Fruit fly (Drosophila melanogaster) whole organism, embryonic: ENCODE measurements around the gene CG43999.
A peak's percentile ranks its signal among the peaks of the same experiment; 100 is the strongest.

Source experiments
- Ada2b ChIP-seq: fragments of 200-800 bp; sonication (Bioruptor generic); IDR thresholded peaks from 2 replicates; pipeline ENCODE4 v1.3.6; 2022; ENCODE audit warnings: missing biosample characterization, missing genetic modification characterization
- CG10979 ChIP-seq: fragments of 200-800 bp; sonication (Bioruptor generic); optimal IDR thresholded peaks from 2 replicates; lab custom pipeline; 2018; ENCODE audit warnings: missing biosample characterization, mild to moderate bottlenecking, missing genetic modification characterization, moderate library complexity
- CG11456 ChIP-seq: fragments of 200-800 bp; sonication (Bioruptor generic); IDR thresholded peaks from 3 replicates; pipeline ENCODE4 v1.3.6; 2022; ENCODE audit warnings: missing biosample characterization, missing genetic modification characterization
- CG12071 ChIP-seq: fragments of 200-800 bp; sonication (Bioruptor generic); optimal IDR thresholded peaks from 3 replicates; lab custom pipeline; 2018; ENCODE audit warnings: missing biosample characterization, mild to moderate bottlenecking, missing genetic modification characterization
- CG12219 ChIP-seq: fragments of 200-800 bp; sonication (Bioruptor generic); optimal IDR thresholded peaks from 3 replicates; lab custom pipeline; 2018; ENCODE audit warnings: missing biosample characterization, mild to moderate bottlenecking, missing genetic modification characterization
- CG1233 ChIP-seq: fragments of 200-800 bp; sonication (Bioruptor generic); optimal IDR thresholded peaks from 4 replicates; lab custom pipeline; 2018; ENCODE audit warnings: missing biosample characterization, mild to moderate bottlenecking, missing genetic modification characterization
- CG12659 ChIP-seq: fragments of 200-800 bp; sonication (Bioruptor generic); optimal IDR thresholded peaks from 3 replicates; lab custom pipeline; 2017; ENCODE audit warnings: mild to moderate bottlenecking, missing biosample characterization, missing genetic modification reagents, missing genetic modification characterization
- CG15696 ChIP-seq: fragments of 200-800 bp; sonication (Bioruptor generic); optimal IDR thresholded peaks from 2 replicates; lab custom pipeline; 2019; ENCODE audit warnings: missing biosample characterization, mild to moderate bottlenecking, missing genetic modification characterization, moderate library complexity
- CG1603 ChIP-seq: fragments of 200-800 bp; sonication (Bioruptor generic); optimal IDR thresholded peaks from 2 replicates; lab custom pipeline; 2019; ENCODE audit warnings: missing biosample characterization, mild to moderate bottlenecking, missing genetic modification characterization, moderate library complexity
- CG16863 ChIP-seq: fragments of 200-800 bp; sonication (Bioruptor generic); optimal IDR thresholded peaks from 3 replicates; lab custom pipeline; 2016; ENCODE audit warnings: missing biosample characterization, missing genetic modification characterization
- CG17359 ChIP-seq: fragments of 200-800 bp; sonication (Bioruptor generic); optimal IDR thresholded peaks from 3 replicates; lab custom pipeline; 2018; ENCODE audit warnings: missing biosample characterization, mild to moderate bottlenecking, missing genetic modification characterization, moderate library complexity
- CG17568 ChIP-seq: fragments of 200-800 bp; sonication (Bioruptor generic); optimal IDR thresholded peaks from 2 replicates; lab custom pipeline; 2018; ENCODE audit warnings: missing biosample characterization, mild to moderate bottlenecking, missing genetic modification characterization, moderate library complexity
- CG18262 ChIP-seq: fragments of 200-800 bp; optimal IDR thresholded peaks from 3 replicates; lab custom pipeline; 2019; ENCODE audit warnings: missing biosample characterization, mild to moderate bottlenecking, missing genetic modification characterization, moderate library complexity
- CG18476 ChIP-seq: fragments of 200-800 bp; sonication (Bioruptor generic); optimal IDR thresholded peaks from 2 replicates; lab custom pipeline; 2016; ENCODE audit warnings: missing biosample characterization, mild to moderate bottlenecking, missing genetic modification characterization
- CG2199 ChIP-seq: fragments of 200-800 bp; sonication (Bioruptor generic); IDR thresholded peaks from 3 replicates; pipeline ENCODE4 v1.3.6; 2022; ENCODE audit warnings: missing biosample characterization, missing genetic modification characterization
- CG2875 ChIP-seq: fragments of 200-800 bp; sonication (Bioruptor generic); optimal IDR thresholded peaks from 2 replicates; lab custom pipeline; 2017; ENCODE audit warnings: missing biosample characterization, mild to moderate bottlenecking, missing genetic modification characterization, missing genetic modification reagents
- CG32767 ChIP-seq: fragments of 200-800 bp; sonication (Bioruptor generic); IDR thresholded peaks from 2 replicates; pipeline ENCODE4 v1.3.6; 2022; ENCODE audit warnings: missing biosample characterization, missing genetic modification characterization
- CG32772 ChIP-seq: fragments of 200-800 bp; sonication (Bioruptor generic); IDR thresholded peaks from 2 replicates; pipeline ENCODE4 v1.3.6; 2022; ENCODE audit warnings: missing biosample characterization, missing genetic modification characterization
- CG3281 ChIP-seq: fragments of 200-800 bp; sonication (Bioruptor generic); optimal IDR thresholded peaks from 3 replicates; lab custom pipeline; 2017; ENCODE audit warnings: missing biosample characterization, mild to moderate bottlenecking, missing genetic modification characterization
- CG3838 ChIP-seq: fragments of 200-800 bp; sonication (Bioruptor generic); optimal IDR thresholded peaks from 3 replicates; lab custom pipeline; 2016; ENCODE audit warnings: missing biosample characterization, missing genetic modification characterization
- CG4617 ChIP-seq: fragments of 200-800 bp; sonication (Bioruptor generic); optimal IDR thresholded peaks from 3 replicates; lab custom pipeline; 2016; ENCODE audit warnings: missing biosample characterization, missing genetic modification characterization, borderline replicate concordance
- CG4820 ChIP-seq: fragments of 200-800 bp; sonication (Bioruptor generic); optimal IDR thresholded peaks from 3 replicates; lab custom pipeline; 2016; ENCODE audit warnings: missing biosample characterization, missing genetic modification characterization
- CG6854 ChIP-seq: fragments of 200-800 bp; sonication (Bioruptor generic); optimal IDR thresholded peaks from 3 replicates; lab custom pipeline; 2017; ENCODE audit warnings: missing biosample characterization, mild to moderate bottlenecking, missing genetic modification characterization
- CG7271 ChIP-seq: fragments of 200-800 bp; sonication (Bioruptor generic); optimal IDR thresholded peaks from 2 replicates; lab custom pipeline; 2018; ENCODE audit warnings: missing biosample characterization, mild to moderate bottlenecking, missing genetic modification characterization, moderate library complexity
- CG7357 ChIP-seq: fragments of 200-800 bp; sonication (Bioruptor generic); IDR thresholded peaks from 3 replicates; pipeline ENCODE4 v1.3.6; 2022; ENCODE audit warnings: missing biosample characterization, missing genetic modification characterization
- CG8089 ChIP-seq: fragments of 200-800 bp; sonication (Bioruptor generic); optimal IDR thresholded peaks from 3 replicates; lab custom pipeline; 2016; ENCODE audit warnings: missing biosample characterization, missing genetic modification characterization
- CG8388 ChIP-seq: fragments of 200-800 bp; sonication (Bioruptor generic); optimal IDR thresholded peaks from 2 replicates; lab custom pipeline; 2019; ENCODE audit warnings: missing biosample characterization, mild to moderate bottlenecking, missing genetic modification characterization, moderate library complexity
- CG9797 ChIP-seq: fragments of 200-800 bp; sonication (Bioruptor generic); optimal IDR thresholded peaks from 3 replicates; lab custom pipeline; 2018; ENCODE audit warnings: missing biosample characterization, mild to moderate bottlenecking, missing genetic modification characterization
- CG9876 ChIP-seq: fragments of 200-800 bp; sonication (Bioruptor generic); optimal IDR thresholded peaks from 2 replicates; lab custom pipeline; 2016; ENCODE audit warnings: missing biosample characterization, missing genetic modification characterization
- Chrac-16 ChIP-seq: fragments of 200-800 bp; sonication (Bioruptor generic); optimal IDR thresholded peaks from 3 replicates; lab custom pipeline; 2016; ENCODE audit warnings: missing biosample characterization, missing genetic modification characterization
- Dad ChIP-seq: fragments of 200-800 bp; sonication (Bioruptor generic); optimal IDR thresholded peaks from 3 replicates; lab custom pipeline; 2016; ENCODE audit warnings: missing biosample characterization, missing genetic modification characterization
- Dip3 ChIP-seq: fragments of 200-800 bp; sonication (Bioruptor generic); optimal IDR thresholded peaks from 3 replicates; lab custom pipeline; 2016; ENCODE audit warnings: missing biosample characterization, missing genetic modification characterization
- Elba2 ChIP-seq: fragments of 200-800 bp; sonication (Bioruptor generic); optimal IDR thresholded peaks from 3 replicates; lab custom pipeline; 2016; ENCODE audit warnings: missing biosample characterization, missing genetic modification characterization
- Hr39 ChIP-seq: fragments of >200 bp; optimal IDR thresholded peaks from 2 replicates; lab custom pipeline; 2017
- Stat92E ChIP-seq, 3 experiments: fragments of >200 bp in 2 of 3; fragments of 200-800 bp in 1 of 3; sonication (Bioruptor generic) in 1 of 3; optimal IDR thresholded peaks; 2 replicates each; lab custom pipeline; 2017 to 2019; ENCODE audit warnings: missing biosample characterization in 3 of 3, missing genetic modification characterization in 3 of 3, mild to moderate bottlenecking in 1 of 3, moderate library complexity in 1 of 3
- bab2 ChIP-seq: fragments of 200-800 bp; sonication (Bioruptor generic); optimal IDR thresholded peaks from 2 replicates; lab custom pipeline; 2016; ENCODE audit warnings: missing biosample characterization, missing genetic modification characterization
- croc ChIP-seq: fragments of 200-800 bp; sonication (Bioruptor generic); conservative IDR thresholded peaks from 3 replicates; pipeline ENCODE4 v1.3.6; 2022; ENCODE audit warnings: missing biosample characterization, missing genetic modification characterization
- crp ChIP-seq, 2 experiments: fragments of 200-800 bp; sonication (Bioruptor generic); optimal IDR thresholded peaks; 2 replicates in 1 of 2; 3 replicates in 1 of 2; lab custom pipeline; 2017; ENCODE audit warnings: missing biosample characterization in 2 of 2, missing genetic modification characterization in 2 of 2, mild to moderate bottlenecking in 1 of 2, moderate library complexity in 1 of 2
- fd3F ChIP-seq: fragments of 200-800 bp; sonication (Bioruptor generic); optimal IDR thresholded peaks from 2 replicates; lab custom pipeline; 2018; ENCODE audit warnings: missing biosample characterization, mild to moderate bottlenecking, missing genetic modification characterization, moderate library complexity
- insv ChIP-seq, 2 experiments: fragments of 200-800 bp; sonication (Bioruptor generic); optimal IDR thresholded peaks; 3 replicates each; lab custom pipeline; 2016 to 2018; ENCODE audit warnings: missing biosample characterization in 2 of 2, missing genetic modification characterization in 2 of 2
- kni ChIP-seq: fragments of 200-800 bp; sonication (Bioruptor generic); optimal IDR thresholded peaks from 3 replicates; lab custom pipeline; 2017; ENCODE audit warnings: mild to moderate bottlenecking, missing biosample characterization, missing genetic modification reagents, missing genetic modification characterization
- lab ChIP-seq: fragments of 200-800 bp; sonication (Bioruptor generic); optimal IDR thresholded peaks from 3 replicates; lab custom pipeline; 2017; ENCODE audit warnings: missing biosample characterization, missing genetic modification characterization, mild to moderate bottlenecking, moderate library complexity, missing genetic modification reagents
- lola ChIP-seq, 3 experiments: fragments of >200 bp in 2 of 3; fragments of 200-800 bp in 1 of 3; sonication (Bioruptor generic) in 1 of 3; optimal IDR thresholded peaks; 2 replicates each; lab custom pipeline; 2017 to 2019; ENCODE audit warnings: missing biosample characterization in 3 of 3, missing genetic modification characterization in 3 of 3, mild to moderate bottlenecking in 1 of 3, moderate library complexity in 1 of 3
- nerfin-2 ChIP-seq: fragments of 200-800 bp; sonication (Bioruptor generic); IDR thresholded peaks from 2 replicates; pipeline ENCODE4 v1.3.6; 2022; ENCODE audit warnings: missing biosample characterization, missing genetic modification characterization; ENCODE audit not compliant: partially characterized antibody
- org-1 ChIP-seq: fragments of 200-800 bp; sonication (Bioruptor generic); optimal IDR thresholded peaks from 2 replicates; lab custom pipeline; 2017; ENCODE audit warnings: missing biosample characterization, missing genetic modification characterization
- tin ChIP-seq: fragments of 200-800 bp; sonication (Bioruptor generic); optimal IDR thresholded peaks from 3 replicates; lab custom pipeline; 2016; ENCODE audit warnings: missing biosample characterization, missing genetic modification characterization
- zen ChIP-seq: fragments of 200-800 bp; sonication (Bioruptor generic); optimal IDR thresholded peaks from 3 replicates; lab custom pipeline; 2018; ENCODE audit warnings: missing biosample characterization, mild to moderate bottlenecking, missing genetic modification characterization, moderate library complexity

CG43999 gene

DNA sequence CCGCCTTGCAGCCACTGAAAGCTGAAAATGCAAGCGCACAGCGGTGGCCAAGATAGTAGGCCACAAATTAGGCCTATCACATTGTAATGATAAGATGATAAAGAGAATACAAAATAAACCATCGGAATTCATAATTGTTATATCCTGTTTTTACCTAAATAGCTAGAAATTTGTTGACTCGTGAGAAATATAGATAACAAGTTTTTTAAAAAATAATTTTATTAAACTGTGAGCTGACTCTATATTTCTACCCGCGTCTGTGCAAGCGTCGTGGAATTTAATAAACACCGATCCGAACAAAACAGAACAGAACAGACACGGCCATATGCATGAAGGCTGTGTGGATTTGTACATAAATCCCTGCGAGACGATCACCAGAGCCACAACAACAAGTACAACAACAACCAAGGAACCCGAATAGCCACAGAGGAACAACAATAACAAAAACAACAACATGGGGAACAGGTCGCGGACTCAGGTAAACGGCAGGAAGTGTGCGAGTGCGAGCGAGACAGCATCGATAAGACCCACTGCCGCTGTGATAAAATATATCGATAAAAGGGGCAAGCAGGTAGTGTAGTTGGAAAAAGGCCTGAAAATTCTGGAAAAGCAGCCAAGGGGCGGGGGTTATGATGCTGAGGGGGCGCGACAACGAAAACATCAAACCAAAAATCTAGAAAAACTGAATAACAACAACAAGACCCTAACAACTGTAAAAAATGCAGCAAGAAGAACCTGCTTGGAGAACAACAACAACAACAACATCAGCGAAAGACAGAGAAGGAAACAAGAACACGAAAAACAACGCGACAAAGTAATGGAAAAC lies 42.3 kb downstream of the CG43999 start (continued):
- TF ChIP-seq CG18476 (GFP tag; lab: Kevin White, UChicago) (peak; percentile 81), tin (peak; percentile 82), CG8388 (GFP tag; lab: Kevin White, UChicago) (peak; percentile 91), CG2199 (GFP tag; lab: Robert Waterston, UW) (peak; percentile 12; the same call in 1 of the 3 replicates), CG2875 (GFP tag; lab: Kevin White, UChicago) (peak; percentile 84), insv (GFP tag; optimal IDR thresholded peaks at IDR 0.05; lab: Kevin White, UChicago) (peak; percentile 7 to 29), kni (GFP tag; lab: Kevin White, UChicago) (peak; percentile 80), CG1233 (GFP tag; lab: Kevin White, UChicago) (peak; percentile 71), lola (GFP tag; optimal IDR thresholded peaks at IDR 0.05; lab: Kevin White, UChicago) (peak in 1 of 3 experiments; percentile 96), CG4617 (GFP tag; lab: Kevin White, UChicago) (peak; percentile 37), CG6854 (GFP tag; lab: Kevin White, UChicago) (peak; percentile 31), CG7271 (tag; lab: Kevin White, UChicago) (peak; percentile 92), Hr39 (lab: Kevin White, UChicago) (no peak), CG16863 (GFP tag; lab: Kevin White, UChicago) (peak; percentile 76), org-1 (GFP tag; lab: Kevin White, UChicago) (peak; percentile 73), Chrac-16 (GFP tag; lab: Kevin White, UChicago) (peak; percentile 81), CG3281 (peak; percentile 62), croc (GFP tag; lab: Robert Waterston, UW) (peak; percentile 89), CG32772 (GFP tag; lab: Robert Waterston, UW) (peak; percentile 79), nerfin-2 (GFP tag; lab: Robert Waterston, UW) (no peak), CG11456 (GFP tag; lab: Robert Waterston, UW) (peak; percentile 56; the same call in 1 of the 3 replicates), CG17568 (GFP tag; lab: Kevin White, UChicago) (peak; percentile 66), CG12071 (GFP tag; lab: Kevin White, UChicago) (peak; percentile 42), CG4820 (GFP tag; lab: Kevin White, UChicago) (peak; percentile 89), CG12659 (GFP tag; lab: Kevin White, UChicago) (peak; percentile 70), Elba2 (GFP tag; lab: Kevin White, UChicago) (peak; percentile 45), CG32767 (GFP tag; lab: Robert Waterston, UW) (peak; percentile 89), bab2 (GFP tag; lab: Kevin White, UChicago) (peak; percentile 75), zen (tag; lab: Kevin White, UChicago) (peak; percentile 95), lab (peak; percentile 74), CG8089 (GFP tag; lab: Kevin White, UChicago) (peak; percentile 55), Ada2b (GFP tag; lab: Robert Waterston, UW) (peak; percentile 63), fd3F (GFP tag; lab: Kevin White, UChicago) (peak; percentile 17), CG1603 (tag; lab: Kevin White, UChicago) (peak; percentile 76), CG15696 (tag; lab: Kevin White, UChicago) (peak; percentile 95), crp (GFP tag; optimal IDR thresholded peaks at IDR 0.05; lab: Kevin White, UChicago) (peak in 1 of 2 experiments; percentile 24), CG3838 (peak; percentile 44), CG9876 (peak; percentile 32), CG18262 (tag; lab: Kevin White, UChicago) (peak; percentile 96), CG10979 (tag; lab: Kevin White, UChicago) (peak; percentile 97), Dad (GFP tag; lab: Kevin White, UChicago) (peak; percentile 62), CG7357 (GFP tag; lab: Robert Waterston, UW) (peak; percentile 62; the same call in 2 of the 3 replicates), CG12219 (GFP tag; lab: Kevin White, UChicago) (peak; percentile 84), Stat92E (GFP tag; optimal IDR thresholded peaks at IDR 0.05; lab: Kevin White, UChicago) (no peak), CG17359 (tag; lab: Kevin White, UChicago) (peak; percentile 86), CG9797 (peak; percentile 21), Dip3 (GFP tag; lab: Kevin White, UChicago) (no peak)
